Worm (Caenorhabditis elegans): ENCODE measurements around the gene C48B4.11.

- TF ChIP-seq nhr-90 (tag; optimal IDR thresholded peaks at IDR 0.05) (no peak), pha-4 (tag; optimal IDR thresholded peaks at IDR 0.05) (no peak), repo-1 (tag; optimal IDR thresholded peaks at IDR 0.05) (no peak), fkh-3 (tag; optimal IDR thresholded peaks at IDR 0.05) (no peak), nhr-80 (tag; optimal IDR thresholded peaks at IDR 0.05) (no peak), pbrm-1 (GFP tag; IDR thresholded peaks at IDR 0.05) (no peak), tbp1 (GFP tag; optimal IDR thresholded peaks at IDR 0.05) (no peak), dpff-1 (tag; optimal IDR thresholded peaks at IDR 0.05) (no peak), K11D2.4 (GFP tag; IDR thresholded peaks at IDR 0.05) (no peak)
Measured at ce11 chrIII:9597044-9597443, 31.1 kb upstream of the C48B4.11 start, which contains the start of gene C48B4.12.
